Fruit fly (Drosophila melanogaster) whole organism, embryonic: ENCODE data around the gene Dap160.
A peak's percentile ranks its signal among the peaks of the same experiment; 100 is the strongest.

Source experiments
- Antp ChIP-seq: fragments of 200-800 bp; sonication (Bioruptor generic); optimal IDR thresholded peaks from 3 replicates; lab custom pipeline; 2016; ENCODE audit warnings: missing biosample characterization, missing genetic modification characterization
- B-H2 ChIP-seq: fragments of 200-800 bp; sonication (Bioruptor generic); optimal IDR thresholded peaks from 2 replicates; lab custom pipeline; 2018; ENCODE audit warnings: missing biosample characterization, mild to moderate bottlenecking, missing genetic modification characterization
- CG11504 ChIP-seq: fragments of 200-800 bp; sonication (Bioruptor generic); optimal IDR thresholded peaks from 3 replicates; lab custom pipeline; 2019; ENCODE audit warnings: missing biosample characterization, mild to moderate bottlenecking, missing genetic modification characterization, moderate library complexity
- CG11560 ChIP-seq: fragments of 200-800 bp; sonication (Bioruptor generic); IDR thresholded peaks from 3 replicates; pipeline ENCODE4 v1.3.6; 2022; ENCODE audit warnings: missing biosample characterization, missing genetic modification characterization
- CG13287 ChIP-seq: fragments of 200-800 bp; sonication (Bioruptor generic); IDR thresholded peaks from 2 replicates; pipeline ENCODE4 v1.3.6; 2022; ENCODE audit warnings: missing biosample characterization, missing genetic modification characterization; ENCODE audit not compliant: partially characterized antibody
- CG15514 ChIP-seq: fragments of 200-800 bp; sonication (Bioruptor generic); optimal IDR thresholded peaks from 3 replicates; lab custom pipeline; 2017; ENCODE audit warnings: missing biosample characterization, missing genetic modification characterization, mild to moderate bottlenecking, moderate library complexity, missing genetic modification reagents
- CG1602 ChIP-seq: fragments of 200-800 bp; sonication (Bioruptor generic); optimal IDR thresholded peaks from 3 replicates; lab custom pipeline; 2016; ENCODE audit warnings: missing biosample characterization, missing genetic modification characterization
- CG17802 ChIP-seq: fragments of 200-800 bp; sonication (Bioruptor generic); optimal IDR thresholded peaks from 2 replicates; lab custom pipeline; 2018; ENCODE audit warnings: missing biosample characterization, mild to moderate bottlenecking, missing genetic modification characterization, moderate library complexity
- CG2712 ChIP-seq: fragments of 200-800 bp; optimal IDR thresholded peaks from 3 replicates; lab custom pipeline; 2019; ENCODE audit warnings: missing biosample characterization, mild to moderate bottlenecking, missing genetic modification characterization, moderate library complexity
- CG34422 ChIP-seq: fragments of 200-800 bp; sonication (Bioruptor generic); IDR thresholded peaks from 3 replicates; pipeline ENCODE4 v1.3.6; 2022; ENCODE audit warnings: missing biosample characterization, missing genetic modification characterization
- CG4360 ChIP-seq: fragments of 200-800 bp; sonication (Bioruptor generic); IDR thresholded peaks from 2 replicates; pipeline ENCODE4 v1.3.6; 2022; ENCODE audit warnings: missing biosample characterization, missing genetic modification characterization
- CG4404 ChIP-seq: fragments of 200-800 bp; sonication (Bioruptor generic); IDR thresholded peaks from 2 replicates; pipeline ENCODE4 v1.3.6; 2022; ENCODE audit warnings: missing biosample characterization, missing genetic modification characterization
- CG7987 ChIP-seq: fragments of 200-800 bp; sonication (Bioruptor generic); optimal IDR thresholded peaks from 2 replicates; lab custom pipeline; 2018; ENCODE audit warnings: missing biosample characterization, mild to moderate bottlenecking, missing genetic modification characterization, moderate library complexity
- CG8290 ChIP-seq, 3 experiments: fragments of 200-800 bp; sonication (Bioruptor generic); optimal IDR thresholded peaks; 2 replicates each; lab custom pipeline; 2016 to 2019; ENCODE audit warnings: missing biosample characterization in 3 of 3, missing genetic modification characterization in 3 of 3, mild to moderate bottlenecking in 2 of 3, moderate library complexity in 1 of 3
- CG8924 ChIP-seq: fragments of 200-800 bp; optimal IDR thresholded peaks from 3 replicates; lab custom pipeline; 2019; ENCODE audit warnings: missing biosample characterization, mild to moderate bottlenecking, missing genetic modification characterization, moderate library complexity
- CTCF ChIP-seq: fragments of 200-800 bp; sonication (Bioruptor generic); optimal IDR thresholded peaks from 2 replicates; lab custom pipeline; 2017; ENCODE audit warnings: missing biosample characterization, mild to moderate bottlenecking, missing genetic modification characterization, moderate library complexity
- Ets65A ChIP-seq: fragments of 200-800 bp; sonication (Bioruptor generic); peaks from one replicate; lab custom pipeline; 2016; ENCODE audit warnings: missing biosample characterization, missing genetic modification characterization
- Gug ChIP-seq: fragments of 200-800 bp; sonication (Bioruptor generic); IDR thresholded peaks from 4 replicates; pipeline ENCODE4 v1.3.6; 2022; ENCODE audit warnings: missing biosample characterization, missing genetic modification characterization
- Pdp1 ChIP-seq, 2 experiments: fragments of 200-800 bp; sonication (Bioruptor generic); optimal IDR thresholded peaks; 3 replicates each; lab custom pipeline; 2016; ENCODE audit warnings: missing biosample characterization in 2 of 2, missing genetic modification characterization in 2 of 2, mild to moderate bottlenecking in 1 of 2, moderate library complexity in 1 of 2
- Scr ChIP-seq: fragments of 200-800 bp; sonication (Bioruptor generic); IDR thresholded peaks from 2 replicates; pipeline ENCODE4 v1.3.6; 2022; ENCODE audit warnings: missing biosample characterization, missing genetic modification characterization; ENCODE audit not compliant: partially characterized antibody
- Sin3A ChIP-seq: fragments of >200 bp; optimal IDR thresholded peaks from 2 replicates; lab custom pipeline; 2018
- Trl ChIP-seq, 3 experiments: fragments of >200 bp in 2 of 3; fragments of 200-800 bp in 1 of 3; sonication (Bioruptor generic) in 1 of 3; optimal IDR thresholded peaks; 2 replicates in 1 of 3; 3 replicates in 2 of 3; lab custom pipeline; 2016 to 2017; ENCODE audit warnings: missing biosample characterization in 1 of 3, missing genetic modification characterization in 1 of 3
- ac ChIP-seq: fragments of 200-800 bp; sonication (Bioruptor generic); optimal IDR thresholded peaks from 3 replicates; lab custom pipeline; 2017; ENCODE audit warnings: missing biosample characterization, mild to moderate bottlenecking, missing genetic modification characterization
- amos ChIP-seq: fragments of 200-800 bp; sonication (Bioruptor generic); IDR thresholded peaks from 2 replicates; pipeline ENCODE4 v1.3.6; 2022; ENCODE audit warnings: missing biosample characterization, missing genetic modification characterization; ENCODE audit not compliant: partially characterized antibody
- bbx ChIP-seq: fragments of 200-800 bp; sonication (Bioruptor generic); IDR thresholded peaks from 2 replicates; pipeline ENCODE4 v1.3.6; 2022; ENCODE audit warnings: missing biosample characterization, missing genetic modification characterization; ENCODE audit not compliant: partially characterized antibody
- bsh ChIP-seq, 2 experiments: fragments of 200-800 bp; sonication (Bioruptor generic); optimal IDR thresholded peaks; 2 replicates each; lab custom pipeline; 2017 to 2018; ENCODE audit warnings: mild to moderate bottlenecking in 2 of 2, missing biosample characterization in 2 of 2, missing genetic modification characterization in 2 of 2, moderate library complexity in 1 of 2
- chinmo ChIP-seq: fragments of 200-800 bp; sonication (Bioruptor generic); IDR thresholded peaks from 4 replicates; pipeline ENCODE4 v1.3.6; 2022; ENCODE audit warnings: missing biosample characterization, missing genetic modification characterization; ENCODE audit not compliant: partially characterized antibody
- crp ChIP-seq, 2 experiments: fragments of 200-800 bp; sonication (Bioruptor generic); optimal IDR thresholded peaks; 2 replicates in 1 of 2; 3 replicates in 1 of 2; lab custom pipeline; 2017; ENCODE audit warnings: missing biosample characterization in 2 of 2, missing genetic modification characterization in 2 of 2, mild to moderate bottlenecking in 1 of 2, moderate library complexity in 1 of 2
- cwo ChIP-seq: fragments of 200-800 bp; sonication (Bioruptor generic); optimal IDR thresholded peaks from 3 replicates; lab custom pipeline; 2017; ENCODE audit warnings: missing biosample characterization, missing genetic modification characterization, mild to moderate bottlenecking, moderate library complexity, missing genetic modification reagents
- dan ChIP-seq: fragments of 200-800 bp; sonication (Bioruptor generic); IDR thresholded peaks from 2 replicates; pipeline ENCODE4 v1.3.6; 2022; ENCODE audit warnings: missing biosample characterization, missing genetic modification characterization
- dmrt11E ChIP-seq: fragments of 200-800 bp; sonication (Bioruptor generic); optimal IDR thresholded peaks from 3 replicates; lab custom pipeline; 2018; ENCODE audit warnings: missing biosample characterization, mild to moderate bottlenecking, missing genetic modification characterization, moderate library complexity
- ewg ChIP-seq: fragments of 200-800 bp; sonication (Bioruptor generic); optimal IDR thresholded peaks from 3 replicates; lab custom pipeline; 2017; ENCODE audit warnings: mild to moderate bottlenecking, missing biosample characterization, missing genetic modification reagents, missing genetic modification characterization
- fd96Cb ChIP-seq: fragments of 200-800 bp; sonication (Bioruptor generic); optimal IDR thresholded peaks from 2 replicates; lab custom pipeline; 2018; ENCODE audit warnings: missing biosample characterization, mild to moderate bottlenecking, missing genetic modification characterization, moderate library complexity
- fru ChIP-seq: fragments of >200 bp; optimal IDR thresholded peaks from 2 replicates; lab custom pipeline; 2017
- grau ChIP-seq: fragments of 200-800 bp; optimal IDR thresholded peaks from 3 replicates; lab custom pipeline; 2019; ENCODE audit warnings: missing biosample characterization, mild to moderate bottlenecking, missing genetic modification characterization, moderate library complexity
- nau ChIP-seq: fragments of 200-800 bp; sonication (Bioruptor generic); optimal IDR thresholded peaks from 3 replicates; lab custom pipeline; 2017; ENCODE audit warnings: missing biosample characterization, mild to moderate bottlenecking, missing genetic modification characterization, missing genetic modification reagents
- nerfin-1 ChIP-seq: fragments of 200-800 bp; sonication (Bioruptor generic); optimal IDR thresholded peaks from 3 replicates; lab custom pipeline; 2019; ENCODE audit warnings: missing biosample characterization, mild to moderate bottlenecking, missing genetic modification characterization, moderate library complexity
- nom ChIP-seq: fragments of 200-800 bp; sonication (Bioruptor generic); optimal IDR thresholded peaks from 2 replicates; lab custom pipeline; 2017; ENCODE audit warnings: missing biosample characterization, missing genetic modification characterization, mild to moderate bottlenecking, moderate library complexity, missing genetic modification reagents
- peb ChIP-seq: fragments of 200-800 bp; sonication (Bioruptor generic); IDR thresholded peaks from 2 replicates; pipeline ENCODE4 v1.3.6; 2022; ENCODE audit warnings: missing biosample characterization, missing genetic modification characterization
- phol ChIP-seq: fragments of 200-800 bp; sonication (Bioruptor generic); optimal IDR thresholded peaks from 3 replicates; lab custom pipeline; 2018; ENCODE audit warnings: missing biosample characterization, mild to moderate bottlenecking, missing genetic modification characterization, moderate library complexity
- pros ChIP-seq: fragments of 200-800 bp; sonication (Bioruptor generic); optimal IDR thresholded peaks from 3 replicates; lab custom pipeline; 2019; ENCODE audit warnings: missing biosample characterization, mild to moderate bottlenecking, missing genetic modification characterization, moderate library complexity
- tll ChIP-seq, 2 experiments: fragments of 200-800 bp in 1 of 2; fragments of >200 bp in 1 of 2; sonication (Bioruptor generic) in 1 of 2; optimal IDR thresholded peaks; 2 replicates each; lab custom pipeline; 2017 to 2019; ENCODE audit warnings: missing biosample characterization in 2 of 2, missing genetic modification characterization in 2 of 2, mild to moderate bottlenecking in 1 of 2, moderate library complexity in 1 of 2
- twi ChIP-seq: fragments of 200-800 bp; optimal IDR thresholded peaks from 2 replicates; lab custom pipeline; 2019; ENCODE audit warnings: missing biosample characterization, mild to moderate bottlenecking, missing genetic modification characterization, moderate library complexity
- wek ChIP-seq: fragments of 200-800 bp; sonication (Bioruptor generic); optimal IDR thresholded peaks from 3 replicates; lab custom pipeline; 2018; ENCODE audit warnings: missing biosample characterization, mild to moderate bottlenecking, missing genetic modification characterization, moderate library complexity

Dap160 gene

DNA sequence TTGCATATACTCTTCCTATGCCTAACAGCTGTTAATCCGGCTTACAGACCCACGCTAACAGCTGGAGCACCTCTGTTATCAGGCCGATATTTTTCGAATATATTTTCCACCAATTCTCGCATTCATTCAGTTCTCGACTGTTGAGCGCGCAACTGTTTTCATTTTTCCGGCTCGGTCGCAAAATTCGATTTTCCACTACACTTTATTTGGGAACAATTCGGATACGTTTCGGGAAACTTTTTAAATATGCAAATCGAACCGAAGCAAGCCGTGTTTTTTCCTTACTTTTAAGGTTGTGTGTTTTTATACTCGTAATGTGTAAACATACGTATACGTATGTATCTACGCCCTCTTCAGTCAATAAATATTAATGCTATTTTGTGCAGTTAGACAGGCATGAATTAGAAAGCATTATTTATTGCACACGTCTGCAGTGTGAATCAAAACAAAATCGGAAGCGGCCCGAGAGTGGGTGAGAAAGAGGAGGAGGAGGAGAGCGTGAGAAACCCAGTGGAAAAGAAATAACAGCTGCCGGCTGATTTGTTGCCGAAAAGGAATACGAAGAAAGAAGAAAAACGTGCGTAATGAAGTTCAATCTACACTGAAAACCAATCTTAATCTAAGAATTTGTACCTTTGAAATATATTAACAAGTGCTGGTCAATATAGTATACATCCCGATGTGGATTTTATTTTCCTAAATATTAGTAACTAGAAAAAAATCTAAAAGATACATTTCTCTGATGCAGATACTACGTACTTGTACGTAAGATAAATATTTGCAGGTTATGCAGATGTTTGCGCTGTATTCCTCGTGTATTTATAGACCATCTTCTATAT lies 34.3 kb downstream of the Dap160 start (continued):
- TF ChIP-seq CG13287 (peak; percentile 26; the same call in 1 of the 2 replicates), CG4360 (GFP tag; lab: Robert Waterston, UW) (no peak), CTCF (GFP tag; lab: Kevin White, UChicago) (peak; percentile 1), CG2712 (tag; lab: Kevin White, UChicago) (peak; percentile 12), Pdp1 (GFP tag; optimal IDR thresholded peaks at IDR 0.05; lab: Kevin White, UChicago) (peak in 1 of 2 experiments; percentile 31), dmrt11E (no peak), fd96Cb (tag; lab: Kevin White, UChicago) (peak; percentile 7), nau (GFP tag; lab: Kevin White, UChicago) (peak; percentile 47), bbx (GFP tag; lab: Robert Waterston, UW) (0 out of 2 replicates have a peak, but pooled peaks have one; percentile 22), CG15514 (GFP tag; lab: Kevin White, UChicago) (peak; percentile 17), cwo (GFP tag; lab: Kevin White, UChicago) (peak; percentile 51), bsh (GFP tag; optimal IDR thresholded peaks at IDR 0.05; lab: Kevin White, UChicago) (peak in 1 of 2 experiments; percentile 37), CG11504 (no peak), Scr (GFP tag; lab: Robert Waterston, UW) (peak; percentile 49), grau (peak; percentile 4)

DNA sequence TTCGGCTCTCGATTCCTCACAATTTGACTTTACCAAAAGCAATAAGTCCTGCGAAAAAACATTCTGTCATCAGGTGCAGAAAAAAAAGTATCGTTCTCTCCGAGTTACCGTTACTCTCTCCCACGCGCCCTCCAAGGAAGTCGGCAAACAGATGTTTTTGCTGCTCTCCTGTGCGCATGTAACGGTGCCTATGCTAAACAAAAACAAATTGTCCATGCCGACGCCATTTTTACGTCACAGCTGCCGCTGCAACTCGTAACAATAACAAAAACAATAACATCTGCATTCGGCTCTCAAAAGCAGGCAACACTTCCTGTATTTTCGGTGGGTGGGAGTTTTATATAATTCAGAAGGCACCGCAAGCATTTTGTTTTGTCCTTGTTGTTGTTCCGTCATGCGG lies 37.0 kb downstream of the Dap160 start:
- no peak for TF ChIP-seq Antp (GFP tag; lab: Kevin White, UChicago)
- TF ChIP-seq phol (tag; lab: Kevin White, UChicago) = peak; percentile 77
- no peak for TF ChIP-seq B-H2 (GFP tag; lab: Kevin White, UChicago)
- TF ChIP-seq crp (GFP tag; optimal IDR thresholded peaks at IDR 0.05; lab: Kevin White, UChicago) = peak in 1 of 2 experiments; percentile 54
- TF ChIP-seq amos (GFP tag; lab: Robert Waterston, UW) = 0 out of 2 replicates have a peak, but pooled peaks have one; percentile 7
- TF ChIP-seq nerfin-1 (tag; lab: Kevin White, UChicago) = peak; percentile 17
- TF ChIP-seq dan (GFP tag; lab: Robert Waterston, UW) = no peak
- peak; percentile 95 for TF ChIP-seq ewg (GFP tag; lab: Kevin White, UChicago)
- peak in 1 of 2 experiments; percentile 13 for TF ChIP-seq Pdp1 (GFP tag; optimal IDR thresholded peaks at IDR 0.05; lab: Kevin White, UChicago)
- no peak for TF ChIP-seq CG17802
- peak; percentile 7 for TF ChIP-seq CG8924
- TF ChIP-seq Gug (GFP tag; lab: Robert Waterston, UW) = no peak
- no peak for TF ChIP-seq Sin3A (lab: Kevin White, UChicago)
- no peak for TF ChIP-seq CG7987
- TF ChIP-seq Ets65A (GFP tag; lab: Kevin White, UChicago) = peak; percentile 61
- TF ChIP-seq CG8290 (GFP tag; optimal IDR thresholded peaks at IDR 0.05; lab: Kevin White, UChicago) = no peak
- peak in 1 of 2 experiments; percentile 52 for TF ChIP-seq CG8290 (tag; optimal IDR thresholded peaks at IDR 0.05; lab: Kevin White, UChicago)
- TF ChIP-seq grau = no peak
- TF ChIP-seq pros (GFP tag; lab: Kevin White, UChicago) = peak; percentile 25
- peak; percentile 19 to 20 for TF ChIP-seq Trl (optimal IDR thresholded peaks at IDR 0.05; lab: Kevin White, UChicago)
- TF ChIP-seq Trl (GFP tag; optimal IDR thresholded peaks at IDR 0.05; lab: Kevin White, UChicago) = no peak
- no peak for TF ChIP-seq fru (lab: Kevin White, UChicago)
- peak in 1 of 2 experiments; percentile 61 for TF ChIP-seq tll (GFP tag; optimal IDR thresholded peaks at IDR 0.05; lab: Kevin White, UChicago)
- 0 out of 4 replicates have a peak, but pooled peaks have one; percentile 18 for TF ChIP-seq chinmo
- TF ChIP-seq ac (GFP tag; lab: Kevin White, UChicago) = peak; percentile 44
- TF ChIP-seq nom (GFP tag; lab: Kevin White, UChicago) = no peak
- TF ChIP-seq peb (GFP tag; lab: Robert Waterston, UW) = no peak
- TF ChIP-seq wek (GFP tag; lab: Kevin White, UChicago) = no peak
- TF ChIP-seq twi (tag; lab: Kevin White, UChicago) = peak; percentile 82
- TF ChIP-seq CG4404 = no peak
- TF ChIP-seq CG4360 (GFP tag; lab: Robert Waterston, UW) = peak; percentile 75
- no peak for TF ChIP-seq CG11560 (tag; lab: Robert Waterston, UW)
- TF ChIP-seq CG1602 (GFP tag; lab: Kevin White, UChicago) = no peak
- peak; percentile 27; the same call in 1 of the 3 replicates for TF ChIP-seq CG34422 (GFP tag; lab: Robert Waterston, UW)
- TF ChIP-seq, all 482 proteins: peak for 17
